Fruit fly (Drosophila melanogaster) whole organism, embryonic: Measurements from ENCODE around the gene CG44385.
A peak's percentile ranks its signal among the peaks of the same experiment; 100 is the strongest.

Source experiments
- BtbVII ChIP-seq: fragments of 200-800 bp; sonication (Bioruptor generic); optimal IDR thresholded peaks from 3 replicates; lab custom pipeline; 2017; ENCODE audit warnings: missing biosample characterization, mild to moderate bottlenecking, missing genetic modification characterization
- C15 ChIP-seq: fragments of 200-800 bp; sonication (Bioruptor generic); IDR thresholded peaks from 3 replicates; pipeline ENCODE4 v1.3.6; 2022; ENCODE audit warnings: missing biosample characterization, missing genetic modification characterization
- CG1024 ChIP-seq: fragments of 200-800 bp; sonication (Bioruptor generic); IDR thresholded peaks from 2 replicates; pipeline ENCODE4 v1.3.6; 2022; ENCODE audit warnings: missing biosample characterization, missing genetic modification characterization
- CG10654 ChIP-seq: fragments of 200-800 bp; sonication (Bioruptor generic); optimal IDR thresholded peaks from 2 replicates; lab custom pipeline; 2016; ENCODE audit warnings: missing biosample characterization, missing genetic modification characterization
- CG11504 ChIP-seq: fragments of 200-800 bp; sonication (Bioruptor generic); optimal IDR thresholded peaks from 3 replicates; lab custom pipeline; 2019; ENCODE audit warnings: missing biosample characterization, mild to moderate bottlenecking, missing genetic modification characterization, moderate library complexity
- CG11695 ChIP-seq: fragments of 200-800 bp; sonication (Bioruptor generic); IDR thresholded peaks from 3 replicates; pipeline ENCODE4 v1.3.6; 2022; ENCODE audit warnings: missing biosample characterization, missing genetic modification characterization
- CG12104 ChIP-seq: fragments of 200-800 bp; sonication (Bioruptor generic); optimal IDR thresholded peaks from 3 replicates; lab custom pipeline; 2016; ENCODE audit warnings: missing biosample characterization, missing genetic modification characterization
- CG12236 ChIP-seq: fragments of 200-800 bp; sonication (Bioruptor generic); optimal IDR thresholded peaks from 2 replicates; lab custom pipeline; 2016; ENCODE audit warnings: missing biosample characterization, missing genetic modification characterization
- CG14710 ChIP-seq: fragments of 200-800 bp; sonication (Bioruptor generic); optimal IDR thresholded peaks from 3 replicates; lab custom pipeline; 2019; ENCODE audit warnings: missing biosample characterization, mild to moderate bottlenecking, missing genetic modification characterization, moderate library complexity
- CG14965 ChIP-seq: fragments of 200-800 bp; sonication (Bioruptor generic); optimal IDR thresholded peaks from 2 replicates; lab custom pipeline; 2016; ENCODE audit warnings: missing biosample characterization, missing genetic modification characterization, borderline replicate concordance
- CG17361 ChIP-seq: fragments of 200-800 bp; sonication (Bioruptor generic); IDR thresholded peaks from 3 replicates; pipeline ENCODE4 v1.3.6; 2022; ENCODE audit warnings: missing biosample characterization, missing genetic modification characterization
- CG17568 ChIP-seq: fragments of 200-800 bp; sonication (Bioruptor generic); optimal IDR thresholded peaks from 2 replicates; lab custom pipeline; 2018; ENCODE audit warnings: missing biosample characterization, mild to moderate bottlenecking, missing genetic modification characterization, moderate library complexity
- CG17612 ChIP-seq: fragments of 200-800 bp; sonication (Bioruptor generic); IDR thresholded peaks from 2 replicates; pipeline ENCODE4 v1.3.6; 2022; ENCODE audit warnings: missing biosample characterization, missing genetic modification characterization
- CG2889 ChIP-seq: fragments of 200-800 bp; sonication (Bioruptor generic); IDR thresholded peaks from 3 replicates; pipeline ENCODE4 v1.3.6; 2022; ENCODE audit warnings: missing biosample characterization, missing genetic modification characterization
- CG30403 ChIP-seq: fragments of 200-800 bp; sonication (Bioruptor generic); optimal IDR thresholded peaks from 3 replicates; lab custom pipeline; 2016; ENCODE audit warnings: missing biosample characterization, missing genetic modification characterization
- CG4424 ChIP-seq: fragments of 200-800 bp; sonication (Bioruptor generic); optimal IDR thresholded peaks from 3 replicates; lab custom pipeline; 2016; ENCODE audit warnings: missing biosample characterization, missing genetic modification characterization
- CG7271 ChIP-seq: fragments of 200-800 bp; sonication (Bioruptor generic); optimal IDR thresholded peaks from 2 replicates; lab custom pipeline; 2018; ENCODE audit warnings: missing biosample characterization, mild to moderate bottlenecking, missing genetic modification characterization, moderate library complexity
- CG7556 ChIP-seq: fragments of 200-800 bp; sonication (Bioruptor generic); optimal IDR thresholded peaks from 2 replicates; lab custom pipeline; 2017; ENCODE audit warnings: missing biosample characterization, mild to moderate bottlenecking, missing genetic modification characterization
- CG8765 ChIP-seq: fragments of 200-800 bp; sonication (Bioruptor generic); IDR thresholded peaks from 2 replicates; pipeline ENCODE4 v1.3.6; 2022; ENCODE audit warnings: missing biosample characterization, missing genetic modification characterization
- CG9817 ChIP-seq: fragments of 200-800 bp; sonication (Bioruptor generic); optimal IDR thresholded peaks from 2 replicates; lab custom pipeline; 2018; ENCODE audit warnings: missing biosample characterization, mild to moderate bottlenecking, missing genetic modification characterization, moderate library complexity
- Dfd ChIP-seq, 2 experiments: fragments of >200 bp; optimal IDR thresholded peaks; 2 replicates each; lab custom pipeline; 2017; ENCODE audit warnings: missing biosample characterization in 2 of 2, missing genetic modification characterization in 2 of 2
- Dll ChIP-seq: fragments of 200-800 bp; sonication (Bioruptor generic); IDR thresholded peaks from 4 replicates; pipeline ENCODE4 v1.3.6; 2022; ENCODE audit warnings: missing biosample characterization, missing genetic modification characterization; ENCODE audit not compliant: partially characterized antibody
- Dref ChIP-seq: fragments of 200-800 bp; sonication (Bioruptor generic); IDR thresholded peaks from 2 replicates; pipeline ENCODE4 v1.3.6; 2022; ENCODE audit warnings: missing biosample characterization, missing genetic modification characterization
- Eip74EF ChIP-seq, 2 experiments: fragments of 200-800 bp in 1 of 2; fragments of >200 bp in 1 of 2; sonication (Bioruptor generic) in 1 of 2; optimal IDR thresholded peaks; 2 replicates each; lab custom pipeline; 2017 to 2019; ENCODE audit warnings: missing biosample characterization in 2 of 2, missing genetic modification characterization in 2 of 2, mild to moderate bottlenecking in 1 of 2, moderate library complexity in 1 of 2
- Ets65A ChIP-seq: fragments of 200-800 bp; sonication (Bioruptor generic); peaks from one replicate; lab custom pipeline; 2016; ENCODE audit warnings: missing biosample characterization, missing genetic modification characterization
- Ets97D ChIP-seq: fragments of 200-800 bp; sonication (Bioruptor generic); optimal IDR thresholded peaks from 3 replicates; lab custom pipeline; 2016; ENCODE audit warnings: missing biosample characterization, missing genetic modification characterization
- HLH4C ChIP-seq: fragments of 200-800 bp; sonication (Bioruptor generic); IDR thresholded peaks from 3 replicates; pipeline ENCODE4 v1.3.6; 2022; ENCODE audit warnings: missing biosample characterization, missing genetic modification characterization; ENCODE audit not compliant: partially characterized antibody
- Hsf ChIP-seq: fragments of 200-800 bp; sonication (Bioruptor generic); optimal IDR thresholded peaks from 3 replicates; lab custom pipeline; 2016; ENCODE audit warnings: missing biosample characterization, missing genetic modification characterization
- MBD-R2 ChIP-seq: fragments of 200-800 bp; sonication (Bioruptor generic); IDR thresholded peaks from 2 replicates; pipeline ENCODE4 v1.3.6; 2022; ENCODE audit warnings: missing biosample characterization, missing genetic modification characterization
- MESR4 ChIP-seq: fragments of 200-800 bp; sonication (Bioruptor generic); optimal IDR thresholded peaks from 2 replicates; lab custom pipeline; 2018; ENCODE audit warnings: missing biosample characterization, mild to moderate bottlenecking, missing genetic modification characterization, moderate library complexity
- Mrtf ChIP-seq: fragments of 200-800 bp; sonication (Bioruptor generic); IDR thresholded peaks from 3 replicates; pipeline ENCODE4 v1.3.6; 2022; ENCODE audit warnings: missing biosample characterization, missing genetic modification characterization
- Sry-δ ChIP-seq: fragments of 200-800 bp; sonication (Bioruptor generic); optimal IDR thresholded peaks from 2 replicates; lab custom pipeline; 2016; ENCODE audit warnings: missing biosample characterization, missing genetic modification characterization
- bcd ChIP-seq: fragments of 200-800 bp; sonication (Bioruptor generic); optimal IDR thresholded peaks from 2 replicates; lab custom pipeline; 2017; ENCODE audit warnings: missing biosample characterization, mild to moderate bottlenecking, missing genetic modification characterization
- cg ChIP-seq: fragments of 200-800 bp; sonication (Bioruptor generic); optimal IDR thresholded peaks from 3 replicates; lab custom pipeline; 2019; ENCODE audit warnings: missing biosample characterization, mild to moderate bottlenecking, missing genetic modification characterization, moderate library complexity
- chif ChIP-seq, 2 experiments: fragments of 200-800 bp; sonication (Bioruptor generic); optimal IDR thresholded peaks; 3 replicates each; lab custom pipeline; 2016; ENCODE audit warnings: missing biosample characterization in 2 of 2, missing genetic modification characterization in 2 of 2
- chinmo ChIP-seq: fragments of 200-800 bp; sonication (Bioruptor generic); IDR thresholded peaks from 4 replicates; pipeline ENCODE4 v1.3.6; 2022; ENCODE audit warnings: missing biosample characterization, missing genetic modification characterization; ENCODE audit not compliant: partially characterized antibody
- dysf ChIP-seq: fragments of 200-800 bp; sonication (Bioruptor generic); IDR thresholded peaks from 3 replicates; pipeline ENCODE4 v1.3.6; 2022; ENCODE audit warnings: missing biosample characterization, missing genetic modification characterization
- gcm ChIP-seq: fragments of 200-800 bp; sonication (Bioruptor generic); optimal IDR thresholded peaks from 2 replicates; lab custom pipeline; 2019; ENCODE audit warnings: missing biosample characterization, mild to moderate bottlenecking, missing genetic modification characterization, moderate library complexity
- gcm2 ChIP-seq: fragments of 200-800 bp; sonication (Bioruptor generic); optimal IDR thresholded peaks from 2 replicates; lab custom pipeline; 2016; ENCODE audit warnings: missing biosample characterization, missing genetic modification characterization
- kay ChIP-seq: fragments of 200-800 bp; sonication (Bioruptor generic); optimal IDR thresholded peaks from 2 replicates; lab custom pipeline; 2016; ENCODE audit warnings: missing biosample characterization, missing genetic modification characterization
- lola ChIP-seq, 3 experiments: fragments of >200 bp in 2 of 3; fragments of 200-800 bp in 1 of 3; sonication (Bioruptor generic) in 1 of 3; optimal IDR thresholded peaks; 2 replicates each; lab custom pipeline; 2017 to 2019; ENCODE audit warnings: missing biosample characterization in 3 of 3, missing genetic modification characterization in 3 of 3, mild to moderate bottlenecking in 1 of 3, moderate library complexity in 1 of 3
- lov ChIP-seq, 2 experiments: fragments of 200-800 bp in 1 of 2; fragments of >200 bp in 1 of 2; sonication (Bioruptor generic) in 1 of 2; IDR thresholded peaks in 1 of 2; optimal IDR thresholded peaks in 1 of 2; 2 replicates in 1 of 2; 3 replicates in 1 of 2; pipeline versions ENCODE4 v1.3.6 to Lab custom; 2017 to 2022; ENCODE audit warnings: missing biosample characterization in 1 of 2, missing genetic modification characterization in 1 of 2
- onecut ChIP-seq: fragments of 200-800 bp; sonication (Bioruptor generic); IDR thresholded peaks from 2 replicates; pipeline ENCODE4 v1.3.6; 2022; ENCODE audit warnings: missing biosample characterization, missing genetic modification characterization
- pb ChIP-seq: fragments of 200-800 bp; sonication (Bioruptor generic); optimal IDR thresholded peaks from 3 replicates; lab custom pipeline; 2016; ENCODE audit warnings: missing biosample characterization, missing genetic modification characterization
- phol ChIP-seq: fragments of 200-800 bp; sonication (Bioruptor generic); optimal IDR thresholded peaks from 3 replicates; lab custom pipeline; 2018; ENCODE audit warnings: missing biosample characterization, mild to moderate bottlenecking, missing genetic modification characterization, moderate library complexity
- seq ChIP-seq: fragments of 200-800 bp; sonication (Bioruptor generic); IDR thresholded peaks from 2 replicates; pipeline ENCODE4 v1.3.6; 2022; ENCODE audit warnings: missing biosample characterization, missing genetic modification characterization
- stc ChIP-seq: fragments of 200-800 bp; sonication (Bioruptor generic); IDR thresholded peaks from 2 replicates; pipeline ENCODE4 v1.3.6; 2022; ENCODE audit warnings: missing biosample characterization, missing genetic modification characterization
- sug ChIP-seq: fragments of 200-800 bp; optimal IDR thresholded peaks from 2 replicates; lab custom pipeline; 2019; ENCODE audit warnings: missing biosample characterization, mild to moderate bottlenecking, missing genetic modification characterization, moderate library complexity
- toy ChIP-seq: fragments of 200-800 bp; sonication (Bioruptor generic); IDR thresholded peaks from 2 replicates; pipeline ENCODE4 v1.3.6; 2022; ENCODE audit warnings: missing biosample characterization, missing genetic modification characterization
- unc-4 ChIP-seq: fragments of 200-800 bp; sonication (Bioruptor generic); IDR thresholded peaks from 2 replicates; pipeline ENCODE4 v1.3.6; 2022; ENCODE audit warnings: missing biosample characterization, missing genetic modification characterization; ENCODE audit not compliant: partially characterized antibody
- zfh1 ChIP-seq: fragments of 200-800 bp; sonication (Bioruptor generic); IDR thresholded peaks from 3 replicates; pipeline ENCODE4 v1.3.6; 2022; ENCODE audit warnings: missing biosample characterization, missing genetic modification characterization

CG44385 gene

dm6 chrX:11128828-11129227, 3.4 kb downstream of the CG44385 start, which contains the start of gene SrpRalpha (continued):
- TF ChIP-seq sug (tag; lab: Kevin White, UChicago) (no peak), Eip74EF (GFP tag; optimal IDR thresholded peaks at IDR 0.05; lab: Kevin White, UChicago) (no peak), toy (GFP tag; lab: Robert Waterston, UW) (no peak), stc (GFP tag; lab: Robert Waterston, UW) (no peak), CG14710 (peak; percentile 59), zfh1 (GFP tag; lab: Robert Waterston, UW) (no peak), CG11695 (no peak), Sry-δ (peak; percentile 84), chinmo (GFP tag; lab: Robert Waterston, UW) (peak; percentile 74; the same call in 1 of the 4 replicates), CG14965 (GFP tag; lab: Kevin White, UChicago) (no peak), dysf (GFP tag; lab: Robert Waterston, UW) (no peak), Dfd (GFP tag; optimal IDR thresholded peaks at IDR 0.05; lab: Kevin White, UChicago) (no peak), bcd (GFP tag; lab: Kevin White, UChicago) (no peak), CG7271 (tag; lab: Kevin White, UChicago) (no peak), onecut (GFP tag; lab: Robert Waterston, UW) (no peak), Ets97D (peak; percentile 26), pb (no peak), Ets65A (GFP tag; lab: Kevin White, UChicago) (no peak), CG10654 (GFP tag; lab: Kevin White, UChicago) (no peak), seq (GFP tag; lab: Robert Waterston, UW) (no peak), CG11504 (tag; lab: Kevin White, UChicago) (no peak), CG12236 (GFP tag; lab: Kevin White, UChicago) (no peak), CG2889 (GFP tag; lab: Robert Waterston, UW) (no peak), Dref (peak; percentile 72), CG12104 (GFP tag; lab: Kevin White, UChicago) (no peak), unc-4 (GFP tag; lab: Robert Waterston, UW) (peak; percentile 47; the same call in 1 of the 2 replicates), MESR4 (GFP tag; lab: Kevin White, UChicago) (peak; percentile 84), lov (optimal IDR thresholded peaks at IDR 0.05; lab: Kevin White, UChicago) (no peak), lov (GFP tag; IDR thresholded peaks at IDR 0.05; lab: Robert Waterston, UW) (no peak), lola (GFP tag; optimal IDR thresholded peaks at IDR 0.05; lab: Kevin White, UChicago) (no peak), cg (GFP tag; lab: Kevin White, UChicago) (no peak), CG9817 (tag; lab: Kevin White, UChicago) (no peak), Hsf (no peak), chif (GFP tag; optimal IDR thresholded peaks at IDR 0.05; lab: Kevin White, UChicago) (no peak), kay (GFP tag; lab: Kevin White, UChicago) (no peak), CG17568 (GFP tag; lab: Kevin White, UChicago) (no peak), C15 (GFP tag; lab: Robert Waterston, UW) (no peak), CG17361 (GFP tag; lab: Robert Waterston, UW) (no peak), Dll (no peak; the same call in 3 of the 4 replicates), CG1024 (GFP tag; lab: Robert Waterston, UW) (no peak), Mrtf (GFP tag; lab: Robert Waterston, UW) (no peak), CG7556 (GFP tag; lab: Kevin White, UChicago) (no peak), CG8765 (no peak), BtbVII (GFP tag; lab: Kevin White, UChicago) (no peak), gcm2 (GFP tag; lab: Kevin White, UChicago) (no peak), gcm (GFP tag; lab: Kevin White, UChicago) (no peak), phol (tag; lab: Kevin White, UChicago) (no peak), MBD-R2 (peak; percentile 57), CG4424 (no peak), CG17612 (GFP tag; lab: Robert Waterston, UW) (no peak), CG30403 (GFP tag; lab: Kevin White, UChicago) (no peak), HLH4C (GFP tag; lab: Robert Waterston, UW) (peak; percentile 57; the same call in 2 of the 3 replicates)
